Worm (Caenorhabditis elegans): ENCODE results near the gene rhr-1.

rhr-1 gene

DNA sequence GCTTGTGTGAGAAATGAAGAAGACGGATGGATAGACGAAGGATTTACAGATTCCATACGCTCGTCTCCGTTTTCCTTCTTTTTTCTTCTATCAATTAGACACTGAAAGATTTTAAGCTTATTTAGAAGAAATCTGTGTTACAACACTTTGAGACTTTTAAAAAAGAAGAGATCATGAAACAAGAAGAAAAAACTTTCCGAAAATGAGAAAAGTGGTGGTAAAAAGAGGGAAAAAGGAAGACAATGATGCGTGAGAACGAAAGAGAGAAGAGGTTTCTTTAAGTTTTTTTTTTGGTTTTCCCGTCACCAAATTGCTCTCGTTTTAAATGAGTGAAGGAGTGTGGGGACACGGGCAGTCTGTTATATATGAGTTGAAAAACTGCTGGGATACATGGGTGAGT, 25.7 kb downstream of the rhr-1 start, which contains the start of gene glc-3:
TSS of gene glc-3 (minus strand) at position 101 of the 400 bp plus-strand sequence.
- TF ChIP-seq nhr-11 (tag; optimal IDR thresholded peaks at IDR 0.05) (no peak), hlh-8 (tag; optimal IDR thresholded peaks at IDR 0.05) (no peak), ceh-19 (GFP tag; optimal IDR thresholded peaks at IDR 0.05) (no peak), ceh-6 (GFP tag; optimal IDR thresholded peaks at IDR 0.05) (no peak), pha-2 (tag; optimal IDR thresholded peaks at IDR 0.05) (no peak), pat-9 (tag; optimal IDR thresholded peaks at IDR 0.05) (no peak), ceh-24 (tag; optimal IDR thresholded peaks at IDR 0.05) (no peak), sox-4 (tag; optimal IDR thresholded peaks at IDR 0.05) (no peak), dve-1 (tag; optimal IDR thresholded peaks at IDR 0.05) (no peak), lin-11 (tag; optimal IDR thresholded peaks at IDR 0.05) (no peak), hlh-30 (tag; optimal IDR thresholded peaks at IDR 0.05; ENCODE audit: insufficient read depth) (no peak), pag-3 (tag; optimal IDR thresholded peaks at IDR 0.05; ENCODE audit: borderline replicate concordance) (no peak)

DNA sequence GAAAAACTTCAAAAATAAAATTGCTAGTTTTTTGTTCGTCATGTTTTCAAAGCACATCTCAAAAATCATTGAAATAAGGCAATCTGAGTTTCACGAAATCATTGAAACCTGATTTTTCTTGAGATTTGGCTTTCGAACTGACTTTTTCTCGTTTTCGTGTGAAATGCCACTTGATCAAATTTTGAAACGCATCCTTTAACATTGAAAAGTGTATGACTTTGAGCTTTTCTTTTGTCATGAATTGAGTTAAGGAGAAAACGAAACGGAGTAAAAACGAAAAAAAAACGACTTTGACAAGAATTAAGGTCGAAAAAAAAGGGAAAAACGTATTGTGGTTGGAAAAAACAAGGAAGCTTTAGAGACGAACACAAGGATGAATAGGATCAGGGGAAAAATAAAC, 27.0 kb downstream of the rhr-1 start:
- TF ChIP-seq K02D7.2 (tag; optimal IDR thresholded peaks at IDR 0.05), result no peak
- TF ChIP-seq dmd-4 (tag; optimal IDR thresholded peaks at IDR 0.05; ENCODE audit: borderline replicate concordance), result no peak
- no peak for TF ChIP-seq fax-1 (tag; optimal IDR thresholded peaks at IDR 0.05)
- TF ChIP-seq elt-4 (tag; optimal IDR thresholded peaks at IDR 0.05), result no peak
- TF ChIP-seq ceh-9 (tag; optimal IDR thresholded peaks at IDR 0.05), result no peak
- TF ChIP-seq ceh-2 (tag; optimal IDR thresholded peaks at IDR 0.05), result no peak
- no peak for TF ChIP-seq fkh-6 (tag; optimal IDR thresholded peaks at IDR 0.05)
- no peak for TF ChIP-seq hlh-8 (tag; optimal IDR thresholded peaks at IDR 0.05)
- no peak for TF ChIP-seq syd-9 (tag; optimal IDR thresholded peaks at IDR 0.05)
- no peak for TF ChIP-seq Y22D7AL.16 (tag; optimal IDR thresholded peaks at IDR 0.05)
- no peak for TF ChIP-seq sdc-2 (tag; optimal IDR thresholded peaks at IDR 0.05)
- TF ChIP-seq tbx-7 (tag; optimal IDR thresholded peaks at IDR 0.05), result no peak
- no peak for TF ChIP-seq pha-2 (tag; optimal IDR thresholded peaks at IDR 0.05)
- TF ChIP-seq odd-2 (tag; optimal IDR thresholded peaks at IDR 0.05), result no peak
- no peak for TF ChIP-seq ceh-48 (tag; optimal IDR thresholded peaks at IDR 0.05)
- no peak for TF ChIP-seq ceh-24 (tag; optimal IDR thresholded peaks at IDR 0.05)
- TF ChIP-seq hlh-6 (tag; optimal IDR thresholded peaks at IDR 0.05), result no peak
- no peak for TF ChIP-seq hlh-15 (tag; optimal IDR thresholded peaks at IDR 0.05)
- TF ChIP-seq nfya-1 (tag; optimal IDR thresholded peaks at IDR 0.05), result no peak
- TF ChIP-seq ceh-30 (tag; optimal IDR thresholded peaks at IDR 0.05), result no peak

DNA sequence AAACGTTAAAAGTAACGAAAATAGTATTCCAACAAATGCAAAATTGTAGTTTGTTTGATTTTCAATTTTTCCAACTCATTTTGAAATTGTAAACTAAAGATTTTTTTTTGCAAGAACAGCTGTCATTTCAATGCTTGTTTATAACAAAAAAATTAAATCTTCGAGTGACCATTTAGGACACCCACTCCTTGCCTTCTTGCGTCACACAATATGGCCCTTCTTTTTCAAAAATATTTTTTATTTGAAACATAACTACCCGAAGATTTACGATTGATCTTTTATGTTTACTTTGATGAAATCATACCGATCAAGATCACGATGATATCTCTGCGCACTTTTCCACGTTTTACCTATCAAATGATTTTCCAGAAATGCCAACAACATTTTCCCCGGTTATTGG, 31.8 kb downstream of the rhr-1 start, which contains the start of gene ZC317.2:
TSS of gene ZC317.2 (plus strand) at position 301 of the 400 bp plus-strand sequence.
- TF ChIP-seq F13H6.1 (tag; optimal IDR thresholded peaks at IDR 0.05) (no peak), mec-3 (tag; optimal IDR thresholded peaks at IDR 0.05; ENCODE audit: borderline replicate concordance) (no peak), ahr-1 (tag; optimal IDR thresholded peaks at IDR 0.05) (no peak), tbx-2 (tag; optimal IDR thresholded peaks at IDR 0.05) (no peak), hlh-13 (GFP tag; optimal IDR thresholded peaks at IDR 0.05) (no peak), pax-1 (tag; optimal IDR thresholded peaks at IDR 0.05) (no peak), dve-1 (tag; optimal IDR thresholded peaks at IDR 0.05) (no peak), ets-4 (tag; optimal IDR thresholded peaks at IDR 0.05) (no peak), ref-2 (tag; optimal IDR thresholded peaks at IDR 0.05) (no peak), ttx-3 (tag; optimal IDR thresholded peaks at IDR 0.05) (no peak), dmd-4 (tag; optimal IDR thresholded peaks at IDR 0.05; ENCODE audit: borderline replicate concordance) (no peak), nfya-1 (tag; optimal IDR thresholded peaks at IDR 0.05) (no peak)

DNA sequence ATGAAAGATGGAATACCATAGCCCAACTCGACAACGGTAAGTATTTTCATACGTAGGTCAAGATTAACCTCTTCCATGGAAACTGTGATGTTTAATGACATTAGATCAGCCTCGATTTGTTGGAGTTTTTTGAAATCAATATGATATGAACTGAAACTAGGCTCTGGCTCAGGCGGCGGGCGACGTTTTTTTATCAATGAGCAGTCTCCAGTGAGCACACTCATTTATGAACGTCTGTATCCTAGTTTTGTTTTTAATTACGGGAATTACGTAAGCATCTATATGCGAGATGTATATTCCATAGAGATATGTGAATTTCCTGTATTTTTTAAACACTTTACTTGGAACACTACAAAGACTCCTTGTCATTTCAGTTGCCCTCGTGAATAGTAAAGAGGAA, 34.9 kb downstream of the rhr-1 start, which contains the start of gene srg-67:
TSS of gene srg-67 (minus strand) at position 101 of the 400 bp plus-strand sequence.
- TF ChIP-seq pat-9 (tag; optimal IDR thresholded peaks at IDR 0.05) (no peak), mec-3 (tag; optimal IDR thresholded peaks at IDR 0.05; ENCODE audit: borderline replicate concordance) (no peak), odd-2 (tag; optimal IDR thresholded peaks at IDR 0.05) (no peak), nhr-232 (tag; optimal IDR thresholded peaks at IDR 0.05) (no peak), pqm-1 (tag; optimal IDR thresholded peaks at IDR 0.05) (no peak), sdc-2 (tag; optimal IDR thresholded peaks at IDR 0.05) (no peak)
